Worm (Caenorhabditis elegans) whole organism, L2 larva: ENCODE data around the gene T25E12.14.

Source experiments
- C34F6.9 ChIP-seq: fragments of 150-350 bp; optimal IDR thresholded peaks from 2 replicates; lab custom pipeline; 2014; ENCODE audit warnings: missing biosample characterization, missing genetic modification characterization
- F13H6.1 ChIP-seq: sonication (generic microtip); optimal IDR thresholded peaks from 2 replicates; lab custom pipeline; 2016; ENCODE audit warnings: missing genetic modification characterization, missing compliant biosample characterization
- R02D3.7 ChIP-seq: fragments of 150-350 bp; optimal IDR thresholded peaks from 2 replicates; lab custom pipeline; 2014; ENCODE audit warnings: missing biosample characterization, missing genetic modification characterization
- Y55F3AM.14 ChIP-seq: fragments of 200-800 bp; sonication (Bioruptor generic); optimal IDR thresholded peaks from 2 replicates; lab custom pipeline; 2018; ENCODE audit warnings: mild to moderate bottlenecking, missing genetic modification characterization, missing compliant biosample characterization
- ZK546.5 ChIP-seq: sonication (generic microtip); optimal IDR thresholded peaks from 2 replicates; lab custom pipeline; 2017; ENCODE audit warnings: missing biosample characterization, missing genetic modification characterization
- alr-1 ChIP-seq: fragments of 150-350 bp; optimal IDR thresholded peaks from 2 replicates; lab custom pipeline; 2014; ENCODE audit warnings: missing biosample characterization, missing genetic modification characterization
- aly-2 ChIP-seq: fragments of 150-350 bp; optimal IDR thresholded peaks from 2 replicates; lab custom pipeline; 2014; ENCODE audit warnings: missing biosample characterization, missing genetic modification characterization
- ceh-16 ChIP-seq: fragments of 150-350 bp; optimal IDR thresholded peaks from 2 replicates; lab custom pipeline; 2014; ENCODE audit warnings: missing biosample characterization, missing genetic modification characterization
- dmd-4 ChIP-seq: sonication (generic microtip); optimal IDR thresholded peaks from 2 replicates; lab custom pipeline; 2017; ENCODE audit warnings: missing biosample characterization, missing genetic modification characterization
- egl-27 ChIP-seq: sonication (generic microtip); optimal IDR thresholded peaks from 3 replicates; lab custom pipeline; 2017; ENCODE audit warnings: missing biosample characterization, missing genetic modification reagents, missing genetic modification characterization
- elt-1 ChIP-seq: fragments of 150-350 bp; optimal IDR thresholded peaks from 2 replicates; lab custom pipeline; 2014; ENCODE audit warnings: missing biosample characterization, missing genetic modification characterization
- elt-3 ChIP-seq: sonication (generic microtip); optimal IDR thresholded peaks from 2 replicates; lab custom pipeline; 2017; ENCODE audit warnings: missing biosample characterization, missing genetic modification characterization
- fos-1 ChIP-seq: fragments of 150-350 bp; optimal IDR thresholded peaks from 2 replicates; lab custom pipeline; 2014; ENCODE audit warnings: missing biosample characterization, missing genetic modification characterization
- gmeb-1 ChIP-seq: fragments of 150-350 bp; optimal IDR thresholded peaks from 2 replicates; lab custom pipeline; 2014; ENCODE audit warnings: missing biosample characterization, missing genetic modification characterization
- lin-39 ChIP-seq: fragments of 150-350 bp; optimal IDR thresholded peaks from 2 replicates; lab custom pipeline; 2014; ENCODE audit warnings: missing biosample characterization, missing genetic modification reagents, missing genetic modification characterization
- lsy-2 ChIP-seq, 2 experiments: fragments of 150-350 bp in 1 of 2; sonication (generic microtip) in 1 of 2; optimal IDR thresholded peaks; 2 replicates each; lab custom pipeline; 2014 to 2017; ENCODE audit warnings: missing biosample characterization in 2 of 2, missing genetic modification characterization in 2 of 2
- mab-5 ChIP-seq: fragments of 150-350 bp; optimal IDR thresholded peaks from 2 replicates; lab custom pipeline; 2014; ENCODE audit warnings: missing biosample characterization, missing genetic modification characterization
- nhr-10 ChIP-seq: sonication (generic microtip); optimal IDR thresholded peaks from 2 replicates; lab custom pipeline; 2017; ENCODE audit warnings: missing biosample characterization, missing genetic modification characterization
- nhr-11 ChIP-seq: fragments of 150-350 bp; optimal IDR thresholded peaks from 2 replicates; lab custom pipeline; 2014; ENCODE audit warnings: missing biosample characterization, missing genetic modification characterization
- nhr-21 ChIP-seq: fragments of 150-350 bp; optimal IDR thresholded peaks from 2 replicates; lab custom pipeline; 2014; ENCODE audit warnings: missing biosample characterization, missing genetic modification characterization
- nhr-23 ChIP-seq: fragments of 150-350 bp; optimal IDR thresholded peaks from 2 replicates; lab custom pipeline; 2014; ENCODE audit warnings: missing biosample characterization, missing genetic modification reagents, missing genetic modification characterization
- nhr-237 ChIP-seq: fragments of 150-350 bp; optimal IDR thresholded peaks from 2 replicates; lab custom pipeline; 2014; ENCODE audit warnings: missing biosample characterization, missing genetic modification characterization
- nhr-25 ChIP-seq: fragments of 150-350 bp; sonication (generic microtip); optimal IDR thresholded peaks from 3 replicates; lab custom pipeline; 2014; ENCODE audit warnings: missing biosample characterization, missing genetic modification characterization
- nhr-6 ChIP-seq: fragments of 150-350 bp; optimal IDR thresholded peaks from 2 replicates; lab custom pipeline; 2014; ENCODE audit warnings: missing biosample characterization, missing genetic modification characterization
- nhr-77 ChIP-seq: fragments of 150-350 bp; optimal IDR thresholded peaks from 2 replicates; lab custom pipeline; 2014; ENCODE audit warnings: missing biosample characterization, missing genetic modification characterization
- peb-1 ChIP-seq: fragments of 150-350 bp; optimal IDR thresholded peaks from 2 replicates; lab custom pipeline; 2014; ENCODE audit warnings: missing biosample characterization, missing genetic modification characterization
- sem-4 ChIP-seq: fragments of 150-350 bp; optimal IDR thresholded peaks from 2 replicates; lab custom pipeline; 2014; ENCODE audit warnings: missing biosample characterization, missing genetic modification reagents, missing genetic modification characterization
- sma-3 ChIP-seq: sonication (generic microtip); optimal IDR thresholded peaks from 2 replicates; lab custom pipeline; 2016; ENCODE audit warnings: missing genetic modification reagents, missing genetic modification characterization, missing compliant biosample characterization
- sma-9 ChIP-seq, 2 experiments: fragments of 150-350 bp in 1 of 2; sonication (generic microtip) in 1 of 2; optimal IDR thresholded peaks; 2 replicates each; lab custom pipeline; 2014 to 2016; ENCODE audit warnings: missing genetic modification characterization in 2 of 2, mild to moderate bottlenecking in 1 of 2, missing biosample characterization in 1 of 2, missing compliant biosample characterization in 1 of 2, missing genetic modification reagents in 1 of 2, moderate library complexity in 1 of 2
- snpc-4 ChIP-seq: fragments of 150-350 bp; optimal IDR thresholded peaks from 2 replicates; lab custom pipeline; 2014; ENCODE audit warnings: missing biosample characterization, missing genetic modification characterization
- unc-39 ChIP-seq: fragments of 150-350 bp; optimal IDR thresholded peaks from 2 replicates; lab custom pipeline; 2014; ENCODE audit warnings: missing biosample characterization, missing genetic modification characterization
- unc-55 ChIP-seq: fragments of 150-350 bp; sonication (generic microtip); optimal IDR thresholded peaks from 3 replicates; lab custom pipeline; 2014; ENCODE audit warnings: missing biosample characterization, missing genetic modification reagents, missing genetic modification characterization
- unc-62 ChIP-seq: fragments of 150-350 bp; optimal IDR thresholded peaks from 2 replicates; lab custom pipeline; 2014; ENCODE audit warnings: missing biosample characterization, missing genetic modification reagents, missing genetic modification characterization
- ztf-11 ChIP-seq: sonication (generic microtip); optimal IDR thresholded peaks from 2 replicates; lab custom pipeline; 2017; ENCODE audit warnings: missing biosample characterization, missing genetic modification characterization
- ztf-4 ChIP-seq: fragments of 150-350 bp; optimal IDR thresholded peaks from 2 replicates; lab custom pipeline; 2014; ENCODE audit warnings: missing biosample characterization, missing genetic modification characterization

The T25E12.14 gene

ce11 chrV:16687227-16687626 lies 39.8 kb upstream of the T25E12.14 start, which contains the start of gene srz-102:
Gene srz-102 (plus strand): TSS chrV:16687527.
- TF ChIP-seq dmd-4 (tag; lab: Kevin White, UChicago) (no peak), nhr-237 (tag; lab: Kevin White, UChicago) (no peak), aly-2 (tag; lab: Kevin White, UChicago) (no peak), nhr-11 (tag; lab: Kevin White, UChicago) (no peak), egl-27 (no peak), unc-55 (GFP tag; lab: Kevin White, UChicago) (no peak), nhr-77 (tag; lab: Kevin White, UChicago) (no peak), fos-1 (tag; lab: Kevin White, UChicago) (no peak), nhr-23 (no peak), ceh-16 (tag; lab: Kevin White, UChicago) (no peak), C34F6.9 (tag; lab: Kevin White, UChicago) (no peak), nhr-10 (tag; lab: Kevin White, UChicago) (no peak)

ce11 chrV:16692988-16693387 lies 34.0 kb upstream of the T25E12.14 start:
- no peak for TF ChIP-seq sem-4
- TF ChIP-seq unc-55 (GFP tag; lab: Kevin White, UChicago): no peak
- TF ChIP-seq ztf-11: no peak
- TF ChIP-seq sma-3 (GFP tag; lab: Kevin White, UChicago): no peak
- TF ChIP-seq dmd-4 (tag; lab: Kevin White, UChicago): no peak
- no peak for TF ChIP-seq sma-9 (GFP tag; optimal IDR thresholded peaks at IDR 0.05; lab: Kevin White, UChicago)
- TF ChIP-seq sma-9 (tag; optimal IDR thresholded peaks at IDR 0.05; lab: Kevin White, UChicago): no peak
- no peak for TF ChIP-seq fos-1 (tag; lab: Kevin White, UChicago)
- no peak for TF ChIP-seq gmeb-1 (tag; lab: Kevin White, UChicago)
- TF ChIP-seq Y55F3AM.14 (GFP tag; lab: Kevin White, UChicago): no peak
- TF ChIP-seq snpc-4 (tag; lab: Kevin White, UChicago): no peak
- TF ChIP-seq nhr-21: no peak
- TF ChIP-seq lsy-2 (tag; optimal IDR thresholded peaks at IDR 0.05; lab: Kevin White, UChicago): no peak
- TF ChIP-seq nhr-25 (tag; lab: Kevin White, UChicago): no peak
- TF ChIP-seq nhr-10 (tag; lab: Kevin White, UChicago): no peak
- TF ChIP-seq alr-1 (tag; lab: Kevin White, UChicago): no peak
- no peak for TF ChIP-seq nhr-77 (tag; lab: Kevin White, UChicago)
- no peak for TF ChIP-seq ZK546.5 (tag; lab: Kevin White, UChicago)
- TF ChIP-seq elt-1 (tag; lab: Kevin White, UChicago): no peak
- TF ChIP-seq unc-39 (tag; lab: Kevin White, UChicago): no peak
- TF ChIP-seq egl-27: no peak

- TF ChIP-seq nhr-11 (tag; lab: Kevin White, UChicago): no peak
- TF ChIP-seq Y55F3AM.14 (GFP tag; lab: Kevin White, UChicago): no peak
- TF ChIP-seq ztf-4: no peak
- no peak for TF ChIP-seq lin-39 (tag; lab: Kevin White, UChicago)
- no peak for TF ChIP-seq ceh-16 (tag; lab: Kevin White, UChicago)
- no peak for TF ChIP-seq nhr-6 (tag; lab: Kevin White, UChicago)
These were observed 33.3 kb upstream of the T25E12.14 start, which contains the start of gene srw-42 for ce11 chrV:16693732-16694131. Gene srw-42 (minus strand): TSS chrV:16693832.

DNA sequence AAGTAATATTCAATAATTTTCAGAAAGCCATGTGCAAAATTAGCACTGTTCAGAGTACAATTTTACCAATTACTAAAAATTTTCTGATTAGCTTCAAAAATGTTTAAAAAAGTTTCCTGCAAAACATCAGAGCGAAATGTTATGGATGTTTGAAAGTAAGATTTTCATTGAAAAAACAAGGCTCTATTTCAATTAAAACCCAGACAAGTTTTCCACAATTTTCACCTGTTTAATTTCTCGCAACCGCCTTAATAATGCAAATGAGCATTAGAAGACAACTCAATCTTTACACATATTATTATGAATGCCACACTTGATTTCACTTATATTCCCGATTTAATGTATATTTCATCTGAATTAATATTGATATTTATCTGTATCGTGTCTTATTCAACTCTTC lies 32.5 kb upstream of the T25E12.14 start, which contains the start of gene srz-101:
srz-101 (plus strand) TSS at position 301 of the 400 bp plus-strand sequence.
- TF ChIP-seq sma-9 (GFP tag; optimal IDR thresholded peaks at IDR 0.05; lab: Kevin White, UChicago) (no peak), sma-9 (tag; optimal IDR thresholded peaks at IDR 0.05; lab: Kevin White, UChicago) (no peak), elt-1 (tag; lab: Kevin White, UChicago) (no peak), R02D3.7 (no peak), nhr-25 (tag; lab: Kevin White, UChicago) (no peak), nhr-6 (tag; lab: Kevin White, UChicago) (no peak), unc-55 (GFP tag; lab: Kevin White, UChicago) (no peak), gmeb-1 (tag; lab: Kevin White, UChicago) (no peak), C34F6.9 (tag; lab: Kevin White, UChicago) (no peak), mab-5 (tag; lab: Kevin White, UChicago) (no peak), elt-3 (no peak), unc-62 (GFP tag; lab: Kevin White, UChicago) (no peak), F13H6.1 (no peak), peb-1 (no peak)
